Worm (Caenorhabditis elegans) whole organism, late embryonic: Measurements from ENCODE around the gene C18A11.3.
A peak's percentile ranks its signal among the peaks of the same experiment; 100 is the strongest.

Experiments
- F13H6.1 ChIP-seq: sonication (generic microtip); optimal IDR thresholded peaks from 2 replicates; lab custom pipeline; 2016; ENCODE audit warnings: missing genetic modification characterization, missing compliant biosample characterization
- Y22D7AL.16 ChIP-seq: sonication (generic microtip); optimal IDR thresholded peaks from 2 replicates; lab custom pipeline; 2016; ENCODE audit warnings: missing genetic modification characterization, missing compliant biosample characterization
- ama-1 ChIP-seq: fragments of 150-350 bp; optimal IDR thresholded peaks from 2 replicates; lab custom pipeline; 2014
- ceh-14 ChIP-seq: sonication (generic microtip); optimal IDR thresholded peaks from 2 replicates; lab custom pipeline; 2016; ENCODE audit warnings: missing genotype, missing genetic modification characterization, missing compliant biosample characterization
- ceh-18 ChIP-seq: sonication (generic microtip); optimal IDR thresholded peaks from 2 replicates; lab custom pipeline; 2016; ENCODE audit warnings: missing genetic modification characterization, missing compliant biosample characterization
- ceh-19 ChIP-seq: fragments of 200-800 bp; sonication (Bioruptor generic); optimal IDR thresholded peaks from 2 replicates; lab custom pipeline; 2018; ENCODE audit warnings: mild to moderate bottlenecking, missing genetic modification characterization, missing compliant biosample characterization
- ceh-22 ChIP-seq: sonication (generic microtip); optimal IDR thresholded peaks from 2 replicates; lab custom pipeline; 2017; ENCODE audit warnings: missing biosample characterization, missing genetic modification characterization
- ceh-31 ChIP-seq: sonication (generic microtip); optimal IDR thresholded peaks from 2 replicates; lab custom pipeline; 2016; ENCODE audit warnings: missing genetic modification characterization, missing compliant biosample characterization
- ceh-34 ChIP-seq: sonication (generic microtip); optimal IDR thresholded peaks from 2 replicates; lab custom pipeline; 2016; ENCODE audit warnings: mild to moderate bottlenecking, missing genetic modification characterization, missing compliant biosample characterization
- ceh-48 ChIP-seq: sonication (generic microtip); optimal IDR thresholded peaks from 2 replicates; lab custom pipeline; 2016; ENCODE audit warnings: missing genetic modification characterization, inconsistent platforms, missing compliant biosample characterization
- ceh-9 ChIP-seq: sonication (generic microtip); optimal IDR thresholded peaks from 2 replicates; lab custom pipeline; 2016; ENCODE audit warnings: mild to moderate bottlenecking, missing genetic modification characterization, inconsistent platforms, missing compliant biosample characterization
- dmd-4 ChIP-seq: sonication (generic microtip); optimal IDR thresholded peaks from 2 replicates; lab custom pipeline; 2016; ENCODE audit warnings: borderline replicate concordance, missing genetic modification characterization, missing compliant biosample characterization
- ets-4 ChIP-seq: sonication (generic microtip); optimal IDR thresholded peaks from 2 replicates; lab custom pipeline; 2016; ENCODE audit warnings: missing genetic modification characterization, missing compliant biosample characterization
- fkh-6 ChIP-seq: sonication (generic microtip); optimal IDR thresholded peaks from 2 replicates; lab custom pipeline; 2016; ENCODE audit warnings: missing genetic modification characterization, missing compliant biosample characterization
- hlh-30 ChIP-seq: sonication (generic microtip); optimal IDR thresholded peaks from 2 replicates; lab custom pipeline; 2017; ENCODE audit warnings: antibody characterized with exemption, missing genetic modification characterization, missing compliant biosample characterization; ENCODE audit not compliant: insufficient read depth
- madf-2 ChIP-seq: sonication (generic microtip); optimal IDR thresholded peaks from 2 replicates; lab custom pipeline; 2017; ENCODE audit warnings: missing genetic modification characterization, missing compliant biosample characterization
- mec-3 ChIP-seq: sonication (generic microtip); optimal IDR thresholded peaks from 2 replicates; lab custom pipeline; 2016; ENCODE audit warnings: borderline replicate concordance, missing genetic modification characterization, missing compliant biosample characterization
- nfya-1 ChIP-seq: sonication (generic microtip); optimal IDR thresholded peaks from 2 replicates; lab custom pipeline; 2017; ENCODE audit warnings: missing genetic modification characterization, mild to moderate bottlenecking, missing compliant biosample characterization, antibody characterized with exemption, moderate library complexity
- nhr-232 ChIP-seq: sonication (generic microtip); optimal IDR thresholded peaks from 2 replicates; lab custom pipeline; 2016; ENCODE audit warnings: missing genetic modification characterization, missing compliant biosample characterization
- npax-4 ChIP-seq: sonication (generic microtip); optimal IDR thresholded peaks from 2 replicates; lab custom pipeline; 2016; ENCODE audit warnings: missing genetic modification characterization, missing compliant biosample characterization
- pag-3 ChIP-seq: sonication (generic microtip); optimal IDR thresholded peaks from 2 replicates; lab custom pipeline; 2016; ENCODE audit warnings: missing compliant biosample characterization, missing genetic modification characterization, borderline replicate concordance
- pat-9 ChIP-seq: fragments of 200-800 bp; sonication (Bioruptor generic); optimal IDR thresholded peaks from 2 replicates; lab custom pipeline; 2018; ENCODE audit warnings: mild to moderate bottlenecking, missing genetic modification characterization, moderate library complexity, missing compliant biosample characterization
- pha-2 ChIP-seq: sonication (generic microtip); optimal IDR thresholded peaks from 2 replicates; lab custom pipeline; 2017; ENCODE audit warnings: mild to moderate bottlenecking, missing genetic modification characterization, missing compliant biosample characterization
- pha-4 ChIP-seq: fragments of 150-350 bp; optimal IDR thresholded peaks from 2 replicates; lab custom pipeline; 2018; ENCODE audit warnings: missing biosample characterization, missing genetic modification reagents, missing genetic modification characterization
- ref-2 ChIP-seq: sonication (generic microtip); optimal IDR thresholded peaks from 2 replicates; lab custom pipeline; 2016; ENCODE audit warnings: missing genetic modification characterization, missing compliant biosample characterization
- rnt-1 ChIP-seq: sonication (generic microtip); optimal IDR thresholded peaks from 2 replicates; lab custom pipeline; 2016; ENCODE audit warnings: missing genetic modification characterization, missing compliant biosample characterization
- sdc-2 ChIP-seq: sonication (generic microtip); optimal IDR thresholded peaks from 2 replicates; lab custom pipeline; 2016; ENCODE audit warnings: missing genotype, missing genetic modification characterization, missing compliant biosample characterization
- syd-9 ChIP-seq: sonication (generic microtip); optimal IDR thresholded peaks from 2 replicates; lab custom pipeline; 2016; ENCODE audit warnings: mild to moderate bottlenecking, missing genetic modification characterization, moderate library complexity, missing compliant biosample characterization
- tbx-2 ChIP-seq: sonication (generic microtip); optimal IDR thresholded peaks from 2 replicates; lab custom pipeline; 2016; ENCODE audit warnings: missing genetic modification characterization, missing compliant biosample characterization
- ttx-3 ChIP-seq: sonication (generic microtip); optimal IDR thresholded peaks from 2 replicates; lab custom pipeline; 2016; ENCODE audit warnings: missing genetic modification reagents, missing genetic modification characterization, missing compliant biosample characterization
- unc-55 ChIP-seq: sonication (generic microtip); optimal IDR thresholded peaks from 2 replicates; lab custom pipeline; 2017; ENCODE audit warnings: missing biosample characterization, missing genetic modification reagents, missing genetic modification characterization
- zip-5 ChIP-seq: sonication (generic microtip); optimal IDR thresholded peaks from 2 replicates; lab custom pipeline; 2016; ENCODE audit warnings: missing genetic modification characterization, missing compliant biosample characterization
- ztf-16 ChIP-seq: sonication (generic microtip); optimal IDR thresholded peaks from 2 replicates; lab custom pipeline; 2017; ENCODE audit warnings: missing genetic modification characterization, missing compliant biosample characterization

The C18A11.3 gene

ce11 chrX:8048637-8049036 is 12.3 kb upstream of the C18A11.3 start:
- peak; percentile 96 for TF ChIP-seq sdc-2 (tag; lab: Kevin White, UChicago)
- TF ChIP-seq ttx-3 = no peak
- TF ChIP-seq ets-4 (tag; lab: Kevin White, UChicago) = no peak
- TF ChIP-seq, all 69 proteins: peak for 1

- TF ChIP-seq rnt-1 (tag; lab: Kevin White, UChicago) (no peak), syd-9 (tag; lab: Kevin White, UChicago) (no peak), unc-55 (GFP tag; lab: Kevin White, UChicago) (peak; percentile 19), ztf-16 (tag; lab: Kevin White, UChicago) (no peak), Y22D7AL.16 (tag; lab: Kevin White, UChicago) (no peak), hlh-30 (tag; lab: Kevin White, UChicago) (no peak), zip-5 (tag; lab: Kevin White, UChicago) (no peak), pha-2 (tag; lab: Kevin White, UChicago) (no peak)
Observed at ce11 chrX:8052055-8052454, 8.9 kb upstream of the C18A11.3 start.

DNA sequence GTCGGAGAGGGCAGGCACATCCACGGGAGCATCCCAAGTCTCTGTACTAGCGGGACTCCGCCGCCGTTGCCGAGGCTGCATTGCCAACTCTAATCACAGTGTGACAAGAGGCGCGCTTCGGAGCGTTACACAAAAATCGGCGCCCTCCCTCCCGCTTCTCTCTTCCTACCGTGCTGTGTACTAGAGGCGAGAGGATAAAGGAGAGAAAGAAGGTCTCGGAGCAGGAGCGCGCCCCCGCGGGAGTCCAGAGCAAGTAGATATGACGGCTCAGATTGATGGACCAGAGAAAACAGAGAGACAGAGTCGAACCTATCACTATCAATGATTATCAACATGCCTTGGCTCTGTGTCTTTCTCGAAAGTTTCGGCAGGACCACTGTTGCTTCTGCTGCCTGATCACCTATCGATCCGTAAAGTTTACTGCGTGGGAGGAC is 7.9 kb upstream of the C18A11.3 start:
- TF ChIP-seq ceh-18 (tag; lab: Kevin White, UChicago) (peak; percentile 90), rnt-1 (tag; lab: Kevin White, UChicago) (peak; percentile 82), Y22D7AL.16 (tag; lab: Kevin White, UChicago) (no peak), tbx-2 (peak; percentile 26), pha-4 (tag; lab: Kevin White, UChicago) (no peak), nfya-1 (peak; percentile 33), ceh-34 (tag; lab: Kevin White, UChicago) (peak; percentile 53), pat-9 (tag; lab: Kevin White, UChicago) (peak; percentile 68), fkh-6 (peak; percentile 4), dmd-4 (tag; lab: Kevin White, UChicago) (no peak), sdc-2 (tag; lab: Kevin White, UChicago) (peak; percentile 65), ceh-31 (tag; lab: Kevin White, UChicago) (peak; percentile 1), F13H6.1 (tag; lab: Kevin White, UChicago) (peak; percentile 8), ceh-48 (tag; lab: Kevin White, UChicago) (no peak)

- TF ChIP-seq pha-2 (tag; lab: Kevin White, UChicago) (no peak), Y22D7AL.16 (tag; lab: Kevin White, UChicago) (no peak), unc-55 (GFP tag; lab: Kevin White, UChicago) (peak; percentile 26), pat-9 (tag; lab: Kevin White, UChicago) (no peak), ceh-22 (no peak), ceh-18 (tag; lab: Kevin White, UChicago) (peak; percentile 3), ceh-34 (tag; lab: Kevin White, UChicago) (peak; percentile 42), zip-5 (tag; lab: Kevin White, UChicago) (no peak), rnt-1 (tag; lab: Kevin White, UChicago) (peak; percentile 78)
Observed at ce11 chrX:8054478-8054877, 6.4 kb upstream of the C18A11.3 start.

DNA sequence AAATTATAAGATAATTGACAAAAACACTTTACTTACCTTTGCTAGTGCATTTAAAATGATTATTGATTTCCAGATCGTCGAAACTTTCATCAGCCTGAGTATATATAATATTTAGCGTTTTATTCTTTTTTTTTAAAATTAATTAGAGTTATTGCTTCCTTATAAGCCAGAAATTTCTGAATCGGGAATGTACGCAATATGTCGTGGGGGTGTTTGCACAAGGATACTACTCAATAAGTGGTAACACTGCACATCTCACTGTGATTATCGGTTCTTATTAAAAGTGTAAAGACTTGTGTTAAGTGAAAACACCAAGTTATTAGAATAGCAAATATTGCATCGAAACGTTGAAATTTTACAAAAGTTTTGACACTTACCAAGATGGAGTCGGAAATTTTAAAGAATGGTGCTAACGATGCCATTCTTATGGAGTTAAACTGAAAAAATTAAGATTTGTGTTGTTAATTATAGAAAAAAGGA is 3.1 kb upstream of the C18A11.3 start, which contains the start of gene dim-1:
dim-1 (minus strand) TSS at position 430 of the 480 bp plus-strand sequence.
- TF ChIP-seq pha-2 (tag; lab: Kevin White, UChicago) (no peak), pag-3 (tag; lab: Kevin White, UChicago) (no peak), madf-2 (tag; lab: Kevin White, UChicago) (no peak), unc-55 (GFP tag; lab: Kevin White, UChicago) (no peak), rnt-1 (tag; lab: Kevin White, UChicago) (no peak), ttx-3 (no peak), ceh-14 (tag; lab: Kevin White, UChicago) (no peak), pat-9 (tag; lab: Kevin White, UChicago) (no peak), ceh-19 (GFP tag; lab: Kevin White, UChicago) (no peak), ref-2 (tag; lab: Kevin White, UChicago) (no peak), sdc-2 (tag; lab: Kevin White, UChicago) (no peak), Y22D7AL.16 (tag; lab: Kevin White, UChicago) (no peak), syd-9 (tag; lab: Kevin White, UChicago) (no peak), nhr-232 (tag; lab: Kevin White, UChicago) (no peak), ceh-31 (tag; lab: Kevin White, UChicago) (no peak), npax-4 (tag; lab: Kevin White, UChicago) (no peak), ceh-9 (no peak), ama-1 (lab: Kevin White, UChicago) (no peak), mec-3 (tag; lab: Kevin White, UChicago) (no peak)
